Worm (Caenorhabditis elegans) whole organism, late embryonic: ENCODE measurements around the gene C25F9.16.
A peak's percentile ranks its signal among the peaks of the same experiment; 100 is the strongest.

Experiments used
- C08G9.2 ChIP-seq: sonication (generic microtip); optimal IDR thresholded peaks from 2 replicates; lab custom pipeline; 2016; ENCODE audit warnings: mild to moderate bottlenecking, missing genetic modification characterization, moderate library complexity, missing compliant biosample characterization
- C38D4.7 ChIP-seq: fragments of 200-800 bp; sonication (Bioruptor generic); optimal IDR thresholded peaks from 2 replicates; lab custom pipeline; 2018; ENCODE audit warnings: mild to moderate bottlenecking, missing genetic modification characterization, moderate library complexity, missing compliant biosample characterization
- K09A11.1 ChIP-seq: sonication (generic microtip); optimal IDR thresholded peaks from 2 replicates; lab custom pipeline; 2017; ENCODE audit warnings: antibody characterized with exemption, mild to moderate bottlenecking, missing genetic modification characterization, missing compliant biosample characterization; ENCODE audit not compliant: insufficient read depth
- ceh-18 ChIP-seq: sonication (generic microtip); optimal IDR thresholded peaks from 2 replicates; lab custom pipeline; 2016; ENCODE audit warnings: missing genetic modification characterization, missing compliant biosample characterization
- ceh-19 ChIP-seq: fragments of 200-800 bp; sonication (Bioruptor generic); optimal IDR thresholded peaks from 2 replicates; lab custom pipeline; 2018; ENCODE audit warnings: mild to moderate bottlenecking, missing genetic modification characterization, missing compliant biosample characterization
- ceh-2 ChIP-seq: sonication (generic microtip); optimal IDR thresholded peaks from 2 replicates; lab custom pipeline; 2016; ENCODE audit warnings: missing genotype, missing genetic modification characterization, missing compliant biosample characterization
- ceh-24 ChIP-seq: sonication (generic microtip); optimal IDR thresholded peaks from 2 replicates; lab custom pipeline; 2016; ENCODE audit warnings: mild to moderate bottlenecking, missing genetic modification characterization, missing compliant biosample characterization
- ceh-34 ChIP-seq: sonication (generic microtip); optimal IDR thresholded peaks from 2 replicates; lab custom pipeline; 2016; ENCODE audit warnings: mild to moderate bottlenecking, missing genetic modification characterization, missing compliant biosample characterization
- ceh-9 ChIP-seq: sonication (generic microtip); optimal IDR thresholded peaks from 2 replicates; lab custom pipeline; 2016; ENCODE audit warnings: mild to moderate bottlenecking, missing genetic modification characterization, inconsistent platforms, missing compliant biosample characterization
- che-1 ChIP-seq: sonication (generic microtip); optimal IDR thresholded peaks from 2 replicates; lab custom pipeline; 2016; ENCODE audit warnings: mild to moderate bottlenecking, missing genetic modification characterization, missing compliant biosample characterization
- dmd-4 ChIP-seq: sonication (generic microtip); optimal IDR thresholded peaks from 2 replicates; lab custom pipeline; 2016; ENCODE audit warnings: borderline replicate concordance, missing genetic modification characterization, missing compliant biosample characterization
- gmeb-2 ChIP-seq: sonication (generic microtip); optimal IDR thresholded peaks from 2 replicates; lab custom pipeline; 2016; ENCODE audit warnings: missing genetic modification characterization, inconsistent platforms, missing compliant biosample characterization
- hlh-15 ChIP-seq: sonication (generic microtip); optimal IDR thresholded peaks from 2 replicates; lab custom pipeline; 2016; ENCODE audit warnings: missing genetic modification characterization, missing compliant biosample characterization
- hlh-30 ChIP-seq: sonication (generic microtip); optimal IDR thresholded peaks from 2 replicates; lab custom pipeline; 2017; ENCODE audit warnings: antibody characterized with exemption, missing genetic modification characterization, missing compliant biosample characterization; ENCODE audit not compliant: insufficient read depth
- hlh-8 ChIP-seq: sonication (generic microtip); optimal IDR thresholded peaks from 2 replicates; lab custom pipeline; 2016; ENCODE audit warnings: missing genotype, missing genetic modification characterization, missing compliant biosample characterization
- lin-11 ChIP-seq: fragments of 200-800 bp; sonication (Bioruptor generic); optimal IDR thresholded peaks from 2 replicates; lab custom pipeline; 2018; ENCODE audit warnings: mild to moderate bottlenecking, missing genetic modification characterization, missing compliant biosample characterization
- mec-3 ChIP-seq: sonication (generic microtip); optimal IDR thresholded peaks from 2 replicates; lab custom pipeline; 2016; ENCODE audit warnings: borderline replicate concordance, missing genetic modification characterization, missing compliant biosample characterization
- nfya-1 ChIP-seq: sonication (generic microtip); optimal IDR thresholded peaks from 2 replicates; lab custom pipeline; 2017; ENCODE audit warnings: missing genetic modification characterization, mild to moderate bottlenecking, missing compliant biosample characterization, antibody characterized with exemption, moderate library complexity
- nhr-11 ChIP-seq: fragments of 150-350 bp; optimal IDR thresholded peaks from 2 replicates; lab custom pipeline; 2014; ENCODE audit warnings: missing biosample characterization, missing genetic modification characterization
- nhr-232 ChIP-seq: sonication (generic microtip); optimal IDR thresholded peaks from 2 replicates; lab custom pipeline; 2016; ENCODE audit warnings: missing genetic modification characterization, missing compliant biosample characterization
- pag-3 ChIP-seq: sonication (generic microtip); optimal IDR thresholded peaks from 2 replicates; lab custom pipeline; 2016; ENCODE audit warnings: missing compliant biosample characterization, missing genetic modification characterization, borderline replicate concordance
- pat-9 ChIP-seq: fragments of 200-800 bp; sonication (Bioruptor generic); optimal IDR thresholded peaks from 2 replicates; lab custom pipeline; 2018; ENCODE audit warnings: mild to moderate bottlenecking, missing genetic modification characterization, moderate library complexity, missing compliant biosample characterization
- pha-2 ChIP-seq: sonication (generic microtip); optimal IDR thresholded peaks from 2 replicates; lab custom pipeline; 2017; ENCODE audit warnings: mild to moderate bottlenecking, missing genetic modification characterization, missing compliant biosample characterization
- pha-4 ChIP-seq: fragments of 150-350 bp; optimal IDR thresholded peaks from 2 replicates; lab custom pipeline; 2018; ENCODE audit warnings: missing biosample characterization, missing genetic modification reagents, missing genetic modification characterization
- pqm-1 ChIP-seq: sonication (generic microtip); optimal IDR thresholded peaks from 2 replicates; lab custom pipeline; 2016; ENCODE audit warnings: missing genetic modification characterization, missing compliant biosample characterization
- rnt-1 ChIP-seq: sonication (generic microtip); optimal IDR thresholded peaks from 2 replicates; lab custom pipeline; 2016; ENCODE audit warnings: missing genetic modification characterization, missing compliant biosample characterization
- syd-9 ChIP-seq: sonication (generic microtip); optimal IDR thresholded peaks from 2 replicates; lab custom pipeline; 2016; ENCODE audit warnings: mild to moderate bottlenecking, missing genetic modification characterization, moderate library complexity, missing compliant biosample characterization
- tbx-7 ChIP-seq: sonication (generic microtip); optimal IDR thresholded peaks from 2 replicates; lab custom pipeline; 2016; ENCODE audit warnings: missing genotype, missing genetic modification characterization, missing compliant biosample characterization
- unc-3 ChIP-seq, 2 experiments: fragments of 200-800 bp in 1 of 2; sonication (Bioruptor generic) in 1 of 2; sonication (generic microtip) in 1 of 2; conservative IDR thresholded peaks in 1 of 2; optimal IDR thresholded peaks in 1 of 2; 2 replicates each; pipeline versions ENCODE4 v1.3.6 to Lab custom; 2016 to 2022; ENCODE audit warnings: missing compliant biosample characterization in 2 of 2, missing genetic modification characterization in 2 of 2, missing genetic modification reagents in 1 of 2
- zip-5 ChIP-seq: sonication (generic microtip); optimal IDR thresholded peaks from 2 replicates; lab custom pipeline; 2016; ENCODE audit warnings: missing genetic modification characterization, missing compliant biosample characterization
- ztf-16 ChIP-seq: sonication (generic microtip); optimal IDR thresholded peaks from 2 replicates; lab custom pipeline; 2017; ENCODE audit warnings: missing genetic modification characterization, missing compliant biosample characterization

Gene C25F9.16

ce11 chrV:19430351-19430913 lies 3.8 kb upstream of the C25F9.16 start:
- TF ChIP-seq hlh-30 (tag; lab: Kevin White, UChicago), result peak; percentile 7
- no peak for TF ChIP-seq zip-5 (tag; lab: Kevin White, UChicago)
- no peak for TF ChIP-seq pha-4
- TF ChIP-seq dmd-4 (tag; lab: Kevin White, UChicago), result no peak
- TF ChIP-seq gmeb-2 (tag; lab: Kevin White, UChicago), result peak; percentile 23
- no peak for TF ChIP-seq nhr-11 (tag; lab: Kevin White, UChicago)
- peak; percentile 45 for TF ChIP-seq C38D4.7 (GFP tag; lab: Kevin White, UChicago)
- TF ChIP-seq C08G9.2, result peak; percentile 21

ce11 chrV:19431036-19431435 lies 3.2 kb upstream of the C25F9.16 start, which contains the start of gene srw-85:
Gene srw-85 (minus strand): TSS chrV:19431136.
- TF ChIP-seq ceh-18 (tag; lab: Kevin White, UChicago) (no peak), unc-3 (GFP tag; conservative IDR thresholded peaks at IDR 0.05; lab: Robert Waterston, UW) (no peak), unc-3 (tag; optimal IDR thresholded peaks at IDR 0.05; lab: Kevin White, UChicago) (no peak), rnt-1 (tag; lab: Kevin White, UChicago) (no peak), zip-5 (tag; lab: Kevin White, UChicago) (no peak), hlh-8 (tag; lab: Kevin White, UChicago) (no peak), K09A11.1 (no peak), mec-3 (no peak), lin-11 (tag; lab: Kevin White, UChicago) (no peak), nfya-1 (tag; lab: Kevin White, UChicago) (no peak), hlh-15 (tag; lab: Kevin White, UChicago) (no peak), pag-3 (tag; lab: Kevin White, UChicago) (no peak), pat-9 (tag; lab: Kevin White, UChicago) (no peak), ceh-34 (tag; lab: Kevin White, UChicago) (no peak)

ce11 chrV:19432030-19432429 lies 2.2 kb upstream of the C25F9.16 start:
- TF ChIP-seq rnt-1 (tag; lab: Kevin White, UChicago) (no peak), hlh-8 (tag; lab: Kevin White, UChicago) (no peak), ceh-2 (tag; lab: Kevin White, UChicago) (no peak), nhr-11 (tag; lab: Kevin White, UChicago) (no peak), ceh-9 (no peak)

ce11 chrV:19432972-19433371 lies 1.2 kb upstream of the C25F9.16 start, which contains the start of gene C25F9.11:
Gene C25F9.11 (minus strand): TSS chrV:19433072.
- TF ChIP-seq ceh-19 (GFP tag; lab: Kevin White, UChicago), result no peak

- no peak for TF ChIP-seq ztf-16 (tag; lab: Kevin White, UChicago)
- no peak for TF ChIP-seq ceh-2 (tag; lab: Kevin White, UChicago)
- TF ChIP-seq nhr-232 (tag; lab: Kevin White, UChicago), result no peak
- no peak for TF ChIP-seq pqm-1 (tag; lab: Kevin White, UChicago)
- TF ChIP-seq che-1 (tag; lab: Kevin White, UChicago), result no peak
- no peak for TF ChIP-seq ceh-24
- no peak for TF ChIP-seq pha-2 (tag; lab: Kevin White, UChicago)
- no peak for TF ChIP-seq syd-9
- no peak for TF ChIP-seq dmd-4 (tag; lab: Kevin White, UChicago)
- no peak for TF ChIP-seq ceh-18 (tag; lab: Kevin White, UChicago)
- TF ChIP-seq rnt-1 (tag; lab: Kevin White, UChicago), result no peak
- no peak for TF ChIP-seq C38D4.7 (GFP tag; lab: Kevin White, UChicago)
- no peak for TF ChIP-seq tbx-7 (tag; lab: Kevin White, UChicago)
- no peak for TF ChIP-seq gmeb-2 (tag; lab: Kevin White, UChicago)
- no peak for TF ChIP-seq pag-3 (tag; lab: Kevin White, UChicago)
Measured at ce11 chrV:19436307-19436706, 2.1 kb downstream of the C25F9.16 start, which contains the start of gene C25F9.14. Gene C25F9.14 (plus strand): TSS chrV:19436484.
